Fruit fly (Drosophila melanogaster) whole organism, prepupa: Measurements from ENCODE around the gene CG43658.

Source experiments
- CG10669 ChIP-seq: fragments of 200-800 bp; sonication (Bioruptor generic); optimal IDR thresholded peaks from 3 replicates; lab custom pipeline; 2018; ENCODE audit warnings: missing biosample characterization, mild to moderate bottlenecking, missing genetic modification characterization, moderate library complexity
- CG11294 ChIP-seq: fragments of 200-800 bp; sonication (Bioruptor generic); IDR thresholded peaks from 2 replicates; pipeline ENCODE4 v1.3.6; 2022; ENCODE audit warnings: missing biosample characterization, missing genetic modification characterization
- CG11762 ChIP-seq: fragments of 200-800 bp; sonication (Bioruptor generic); optimal IDR thresholded peaks from 3 replicates; lab custom pipeline; 2016; ENCODE audit warnings: missing biosample characterization, missing genetic modification characterization; ENCODE audit not compliant: insufficient read depth
- CG11902 ChIP-seq: fragments of 200-800 bp; sonication (Bioruptor generic); optimal IDR thresholded peaks from 3 replicates; lab custom pipeline; 2016; ENCODE audit warnings: missing biosample characterization, missing genetic modification characterization
- CG15336 ChIP-seq: fragments of 200-800 bp; sonication (Bioruptor generic); IDR thresholded peaks from 2 replicates; pipeline ENCODE4 v1.3.6; 2022; ENCODE audit warnings: missing biosample characterization, missing genetic modification characterization
- CG1621 ChIP-seq: fragments of 200-800 bp; sonication (Bioruptor generic); optimal IDR thresholded peaks from 3 replicates; lab custom pipeline; 2018; ENCODE audit warnings: missing biosample characterization, mild to moderate bottlenecking, missing genetic modification characterization
- CG16779 ChIP-seq: fragments of 200-800 bp; sonication (Bioruptor generic); optimal IDR thresholded peaks from 3 replicates; lab custom pipeline; 2017; ENCODE audit warnings: missing biosample characterization, mild to moderate bottlenecking, missing genetic modification characterization
- CG3032 ChIP-seq: fragments of 200-800 bp; optimal IDR thresholded peaks from 2 replicates; lab custom pipeline; 2019; ENCODE audit warnings: missing biosample characterization, mild to moderate bottlenecking, missing genetic modification characterization, moderate library complexity
- CG32006 ChIP-seq: fragments of 200-800 bp; sonication (Bioruptor generic); optimal IDR thresholded peaks from 3 replicates; lab custom pipeline; 2017; ENCODE audit warnings: missing biosample characterization, mild to moderate bottlenecking, missing genetic modification characterization
- CG34406 ChIP-seq: fragments of 200-800 bp; sonication (Bioruptor generic); optimal IDR thresholded peaks from 3 replicates; lab custom pipeline; 2016; ENCODE audit warnings: missing biosample characterization, missing genetic modification characterization
- CG6163 ChIP-seq: fragments of 200-800 bp; sonication (Bioruptor generic); IDR thresholded peaks from 3 replicates; pipeline ENCODE4 v1.3.6; 2022; ENCODE audit warnings: missing biosample characterization, missing genetic modification characterization
- CG6276 ChIP-seq: fragments of 200-800 bp; sonication (Bioruptor generic); optimal IDR thresholded peaks from 2 replicates; lab custom pipeline; 2017; ENCODE audit warnings: missing biosample characterization, mild to moderate bottlenecking, missing genetic modification characterization
- CG6792 ChIP-seq: fragments of 200-800 bp; sonication (Bioruptor generic); optimal IDR thresholded peaks from 3 replicates; lab custom pipeline; 2016; ENCODE audit warnings: missing biosample characterization, missing genetic modification characterization
- CG6808 ChIP-seq: fragments of 200-800 bp; sonication (Bioruptor generic); optimal IDR thresholded peaks from 3 replicates; lab custom pipeline; 2017; ENCODE audit warnings: missing biosample characterization, missing genetic modification characterization, mild to moderate bottlenecking, moderate library complexity, missing genetic modification reagents
- CG6854 ChIP-seq: fragments of 200-800 bp; sonication (Bioruptor generic); optimal IDR thresholded peaks from 2 replicates; lab custom pipeline; 2017; ENCODE audit warnings: missing biosample characterization, mild to moderate bottlenecking, missing genetic modification characterization
- CG7368 ChIP-seq: fragments of 200-800 bp; sonication (Bioruptor generic); optimal IDR thresholded peaks from 3 replicates; lab custom pipeline; 2016; ENCODE audit warnings: missing biosample characterization, missing genetic modification characterization
- CG8119 ChIP-seq: fragments of 200-800 bp; sonication (Bioruptor generic); IDR thresholded peaks from 3 replicates; pipeline ENCODE4 v1.3.6; 2022; ENCODE audit warnings: missing biosample characterization, missing genetic modification characterization
- CG8319 ChIP-seq: fragments of 200-800 bp; sonication (Bioruptor generic); optimal IDR thresholded peaks from 3 replicates; lab custom pipeline; 2016; ENCODE audit warnings: missing biosample characterization, missing genetic modification characterization
- CG8632 ChIP-seq: fragments of 200-800 bp; sonication (Bioruptor generic); optimal IDR thresholded peaks from 3 replicates; lab custom pipeline; 2016; ENCODE audit warnings: missing biosample characterization, missing genetic modification characterization
- CG9139 ChIP-seq: fragments of 200-800 bp; sonication (Bioruptor generic); optimal IDR thresholded peaks from 3 replicates; lab custom pipeline; 2017; ENCODE audit warnings: missing biosample characterization, mild to moderate bottlenecking, missing genetic modification characterization
- Eip78C ChIP-seq: fragments of 200-800 bp; sonication (Bioruptor generic); peaks from one replicate; lab custom pipeline; 2016; ENCODE audit warnings: missing biosample characterization, missing genetic modification characterization
- Ets21C ChIP-seq: fragments of 200-800 bp; sonication (Bioruptor generic); optimal IDR thresholded peaks from 3 replicates; lab custom pipeline; 2016; ENCODE audit warnings: missing biosample characterization, missing genetic modification characterization
- Ets96B ChIP-seq: fragments of 200-800 bp; optimal IDR thresholded peaks from 2 replicates; lab custom pipeline; 2019; ENCODE audit warnings: missing biosample characterization, mild to moderate bottlenecking, missing genetic modification characterization, moderate library complexity
- Gug ChIP-seq: fragments of 200-800 bp; sonication (Bioruptor generic); IDR thresholded peaks from 2 replicates; pipeline ENCODE4 v1.3.6; 2022; ENCODE audit warnings: missing biosample characterization, missing genetic modification characterization
- Hr38 ChIP-seq: sonication (Bioruptor generic); optimal IDR thresholded peaks from 2 replicates; lab custom pipeline; 2016; ENCODE audit warnings: missing biosample characterization, missing genetic modification characterization
- Lpt ChIP-seq: fragments of 200-800 bp; sonication (Bioruptor generic); optimal IDR thresholded peaks from 3 replicates; lab custom pipeline; 2016; ENCODE audit warnings: missing biosample characterization, missing genetic modification characterization
- OdsH ChIP-seq: fragments of 200-800 bp; sonication (Bioruptor generic); optimal IDR thresholded peaks from 3 replicates; lab custom pipeline; 2016; ENCODE audit warnings: missing biosample characterization, missing genetic modification characterization
- Sox102F ChIP-seq: fragments of 200-800 bp; sonication (Bioruptor generic); optimal IDR thresholded peaks from 2 replicates; lab custom pipeline; 2016; ENCODE audit warnings: missing biosample characterization, mild to moderate bottlenecking, missing genetic modification characterization
- Sox14 ChIP-seq: fragments of 200-800 bp; sonication (Bioruptor generic); optimal IDR thresholded peaks from 3 replicates; lab custom pipeline; 2016; ENCODE audit warnings: missing biosample characterization, missing genetic modification characterization
- Sox15 ChIP-seq: fragments of 200-800 bp; sonication (Bioruptor generic); optimal IDR thresholded peaks from 3 replicates; lab custom pipeline; 2016; ENCODE audit warnings: missing biosample characterization, missing genetic modification characterization
- cyc ChIP-seq: fragments of 200-800 bp; sonication (Bioruptor generic); optimal IDR thresholded peaks from 3 replicates; lab custom pipeline; 2016; ENCODE audit warnings: missing biosample characterization, missing genetic modification characterization
- dsx ChIP-seq: fragments of 200-800 bp; optimal IDR thresholded peaks from 3 replicates; lab custom pipeline; 2019; ENCODE audit warnings: missing biosample characterization, mild to moderate bottlenecking, missing genetic modification characterization, moderate library complexity; ENCODE audit not compliant: poor library complexity, severe bottlenecking
- eg ChIP-seq: fragments of 200-800 bp; sonication (Bioruptor generic); IDR thresholded peaks from 3 replicates; pipeline ENCODE4 v1.3.6; 2022; ENCODE audit warnings: missing biosample characterization, missing genetic modification characterization
- esn ChIP-seq: fragments of 200-800 bp; sonication (Bioruptor generic); optimal IDR thresholded peaks from 2 replicates; lab custom pipeline; 2016; ENCODE audit warnings: missing biosample characterization, mild to moderate bottlenecking, missing genetic modification characterization, moderate library complexity
- fkh ChIP-seq: fragments of 200-800 bp; sonication (Bioruptor generic); optimal IDR thresholded peaks from 3 replicates; lab custom pipeline; 2017; ENCODE audit warnings: missing biosample characterization, mild to moderate bottlenecking, missing genetic modification characterization, moderate library complexity
- lz ChIP-seq: fragments of 200-800 bp; sonication (Bioruptor generic); optimal IDR thresholded peaks from 3 replicates; lab custom pipeline; 2016; ENCODE audit warnings: missing biosample characterization, missing genetic modification characterization
- net ChIP-seq: fragments of 200-800 bp; sonication (Bioruptor generic); optimal IDR thresholded peaks from 3 replicates; lab custom pipeline; 2016; ENCODE audit warnings: missing biosample characterization, missing genetic modification characterization
- pdm3 ChIP-seq: fragments of 200-800 bp; sonication (Bioruptor generic); optimal IDR thresholded peaks from 3 replicates; lab custom pipeline; 2016; ENCODE audit warnings: missing biosample characterization, missing genetic modification characterization
- salr ChIP-seq, 2 experiments: fragments of 200-800 bp; sonication (Bioruptor generic); optimal IDR thresholded peaks; 3 replicates each; lab custom pipeline; 2016 to 2018; ENCODE audit warnings: missing biosample characterization in 2 of 2, missing genetic modification characterization in 2 of 2, mild to moderate bottlenecking in 1 of 2
- spab ChIP-seq: fragments of 200-800 bp; sonication (Bioruptor generic); optimal IDR thresholded peaks from 2 replicates; lab custom pipeline; 2017; ENCODE audit warnings: missing biosample characterization, mild to moderate bottlenecking, missing genetic modification characterization, missing genetic modification reagents
- ss ChIP-seq, 2 experiments: fragments of 200-800 bp; sonication (Bioruptor generic); optimal IDR thresholded peaks; 2 replicates in 1 of 2; 3 replicates in 1 of 2; lab custom pipeline; 2017 to 2018; ENCODE audit warnings: mild to moderate bottlenecking in 2 of 2, missing biosample characterization in 2 of 2, missing genetic modification characterization in 2 of 2, moderate library complexity in 1 of 2
- svp ChIP-seq: fragments of 200-800 bp; sonication (Bioruptor generic); peaks from one replicate; lab custom pipeline; 2016; ENCODE audit warnings: missing biosample characterization, missing genetic modification characterization
- topi ChIP-seq: fragments of 200-800 bp; sonication (Bioruptor generic); optimal IDR thresholded peaks from 3 replicates; lab custom pipeline; 2016; ENCODE audit warnings: missing biosample characterization, missing genetic modification characterization

Gene CG43658

dm6 chrX:17570912-17571609 lies 10.1 kb upstream of the CG43658 start (continued):
- peak; percentile 39 for TF ChIP-seq CG10669 (GFP tag; lab: Kevin White, UChicago)
- 0 out of 3 replicates have a peak, but pooled peaks have one; percentile 17 for TF ChIP-seq eg (GFP tag; lab: Robert Waterston, UW)
- no peak for TF ChIP-seq CG6854
- peak; percentile 33 for TF ChIP-seq CG8319 (GFP tag; lab: Kevin White, UChicago)
- TF ChIP-seq dsx (GFP tag; lab: Kevin White, UChicago), result peak; percentile 45
- peak; percentile 69 for TF ChIP-seq pdm3 (GFP tag; lab: Kevin White, UChicago)
- peak; percentile 72 for TF ChIP-seq OdsH
- peak; percentile 33 to 62 for TF ChIP-seq ss (GFP tag; optimal IDR thresholded peaks at IDR 0.05; lab: Kevin White, UChicago)
- peak; percentile 55 for TF ChIP-seq Sox15 (GFP tag; lab: Kevin White, UChicago)
- TF ChIP-seq svp (GFP tag; lab: Kevin White, UChicago), result peak; percentile 93
- TF ChIP-seq CG8632 (GFP tag; lab: Kevin White, UChicago), result peak; percentile 53
- TF ChIP-seq CG6808, result peak; percentile 51
- TF ChIP-seq spab (GFP tag; lab: Kevin White, UChicago), result peak; percentile 25
- no peak for TF ChIP-seq Hr38
- peak; percentile 80 for TF ChIP-seq Sox14 (GFP tag; lab: Kevin White, UChicago)
- peak; percentile 7 to 50 for TF ChIP-seq salr (GFP tag; optimal IDR thresholded peaks at IDR 0.05; lab: Kevin White, UChicago)
- TF ChIP-seq CG11294 (GFP tag; lab: Robert Waterston, UW), result no peak
- TF ChIP-seq CG3032, result peak; percentile 21
- TF ChIP-seq CG11762 (GFP tag; lab: Kevin White, UChicago), result no peak
- TF ChIP-seq topi (GFP tag; lab: Kevin White, UChicago), result peak; percentile 78
- TF ChIP-seq CG34406 (GFP tag; lab: Kevin White, UChicago), result peak; percentile 63
- TF ChIP-seq CG7368 (GFP tag; lab: Kevin White, UChicago), result peak; percentile 27
- peak; percentile 78 for TF ChIP-seq Sox102F (GFP tag; lab: Kevin White, UChicago)
- TF ChIP-seq CG11902 (GFP tag; lab: Kevin White, UChicago), result peak; percentile 48
- peak; percentile 3 for TF ChIP-seq CG6276 (GFP tag; lab: Kevin White, UChicago)
- peak; percentile 83 for TF ChIP-seq esn (GFP tag; lab: Kevin White, UChicago)
- peak; percentile 30; the same call in 2 of the 3 replicates for TF ChIP-seq CG6163 (GFP tag; lab: Robert Waterston, UW)
- TF ChIP-seq CG16779 (tag; lab: Kevin White, UChicago), result no peak
- TF ChIP-seq fkh, result no peak
- peak; percentile 62 for TF ChIP-seq cyc (GFP tag; lab: Kevin White, UChicago)
- TF ChIP-seq Ets96B (tag; lab: Kevin White, UChicago), result peak; percentile 9
- peak; percentile 82 for TF ChIP-seq CG32006 (GFP tag; lab: Kevin White, UChicago)
- no peak for TF ChIP-seq Gug
- TF ChIP-seq lz, result peak; percentile 77
- TF ChIP-seq CG6792, result peak; percentile 76
- peak; percentile 25; the same call in 1 of the 3 replicates for TF ChIP-seq CG8119 (GFP tag; lab: Robert Waterston, UW)
- peak; percentile 93 for TF ChIP-seq Eip78C (GFP tag; lab: Kevin White, UChicago)
- no peak for TF ChIP-seq CG15336 (GFP tag; lab: Robert Waterston, UW)
- TF ChIP-seq CG1621 (tag; lab: Kevin White, UChicago), result no peak

dm6 chrX:17569128-17569527 lies 8.1 kb upstream of the CG43658 start, which contains the start of gene ppk23:
ppk23 (minus strand) TSS chrX:17569228.
- no peak for TF ChIP-seq CG8119 (GFP tag; lab: Robert Waterston, UW)
- no peak for TF ChIP-seq Ets21C (GFP tag; lab: Kevin White, UChicago)
- TF ChIP-seq CG6792, result no peak
- no peak for TF ChIP-seq lz
- TF ChIP-seq Lpt (GFP tag; lab: Kevin White, UChicago), result no peak
- TF ChIP-seq CG9139 (GFP tag; lab: Kevin White, UChicago), result no peak
- no peak for TF ChIP-seq net (GFP tag; lab: Kevin White, UChicago)
- TF ChIP-seq spab (GFP tag; lab: Kevin White, UChicago), result no peak
- TF ChIP-seq CG1621 (tag; lab: Kevin White, UChicago), result no peak
